Worm (Caenorhabditis elegans): ENCODE results near the gene F09E5.3.

Gene F09E5.3

ce11 chrII:5358137-5358745 is 15.6 kb upstream of the F09E5.3 start, which contains the start of the genes F09E5.11 and bmy-1:
F09E5.11 (minus strand) TSS chrII:5358187.
bmy-1 (plus strand) TSS chrII:5358695.
- TF ChIP-seq pqm-1 (tag; optimal IDR thresholded peaks at IDR 0.05) (no peak), tlp-1 (tag; optimal IDR thresholded peaks at IDR 0.05) (no peak), aly-2 (tag; optimal IDR thresholded peaks at IDR 0.05) (no peak), unc-130 (tag; optimal IDR thresholded peaks at IDR 0.05) (peak; percentile 64), unc-98 (GFP tag; IDR thresholded peaks at IDR 0.05) (peak; percentile 69; the same call in 1 of the 2 replicates), nhr-20 (tag; optimal IDR thresholded peaks at IDR 0.05) (peak; percentile 86), C04F5.9 (tag; optimal IDR thresholded peaks at IDR 0.05) (peak; percentile 60), grh-1 (GFP tag; IDR thresholded peaks at IDR 0.05) (peak; percentile 66), mab-9 (GFP tag; IDR thresholded peaks at IDR 0.05) (peak; percentile 53), xbp-1 (tag; optimal IDR thresholded peaks at IDR 0.05) (peak; percentile 85), fos-1 (tag; optimal IDR thresholded peaks at IDR 0.05) (peak; percentile 45), lir-3 (tag; optimal IDR thresholded peaks at IDR 0.05; ENCODE audit: poor library complexity) (peak; percentile 95), unc-86 (tag; optimal IDR thresholded peaks at IDR 0.05) (peak; percentile 85), lin-13 (GFP tag; optimal IDR thresholded peaks at IDR 0.05) (peak; percentile 86), nhr-19 (GFP tag; conservative IDR thresholded peaks at IDR 0.05) (peak; percentile 85), ztf-11 (tag; optimal IDR thresholded peaks at IDR 0.05) (peak in 1 of 2 experiments; percentile 92), C16A3.4 (tag; optimal IDR thresholded peaks at IDR 0.05) (peak; percentile 89), nhr-84 (tag; optimal IDR thresholded peaks at IDR 0.05) (no peak), swsn-7 (tag; optimal IDR thresholded peaks at IDR 0.05) (peak; percentile 86), nhr-76 (tag; optimal IDR thresholded peaks at IDR 0.05) (no peak), egl-13 (tag; optimal IDR thresholded peaks at IDR 0.05) (peak; percentile 87), nhr-11 (tag; optimal IDR thresholded peaks at IDR 0.05) (peak; percentile 16), ets-5 (GFP tag; IDR thresholded peaks at IDR 0.05) (no peak), dpl-1 (GFP tag; optimal IDR thresholded peaks at IDR 0.05) (peak; percentile 61 to 76 (median 74)), nhr-90 (tag; optimal IDR thresholded peaks at IDR 0.05; ENCODE audit: poor library complexity) (peak; percentile 82), tbx-2 (tag; optimal IDR thresholded peaks at IDR 0.05) (peak; percentile 91), ceh-88 (GFP tag; IDR thresholded peaks at IDR 0.05) (peak; percentile 63; the same call in 1 of the 2 replicates), ztf-4 (tag; optimal IDR thresholded peaks at IDR 0.05) (no peak), blmp-1 (tag; optimal IDR thresholded peaks at IDR 0.05) (peak; percentile 1), egl-27 (tag; optimal IDR thresholded peaks at IDR 0.05) (no peak), hlh-17 (GFP tag; optimal IDR thresholded peaks at IDR 0.05; ENCODE audit: borderline replicate concordance) (no peak), fkh-8 (tag; optimal IDR thresholded peaks at IDR 0.05) (peak; percentile 92), ceh-63 (GFP tag; optimal IDR thresholded peaks at IDR 0.05) (no peak), lin-15B (tag; optimal IDR thresholded peaks at IDR 0.05) (peak; percentile 88), ceh-90 (tag; optimal IDR thresholded peaks at IDR 0.05) (peak; percentile 85), nhr-77 (tag; optimal IDR thresholded peaks at IDR 0.05) (peak; percentile 70), nhr-85 (tag) (peak; percentile 91), lsy-2 (tag; optimal IDR thresholded peaks at IDR 0.05) (peak; percentile 80 to 81), lin-14 (GFP tag; optimal IDR thresholded peaks at IDR 0.05) (peak; percentile 91), rnt-1 (tag; optimal IDR thresholded peaks at IDR 0.05) (peak; percentile 99), skn-1 (tag; optimal IDR thresholded peaks at IDR 0.05) (peak; percentile 84), aha-1 (tag; optimal IDR thresholded peaks at IDR 0.05) (no peak), mef-2 (tag; optimal IDR thresholded peaks at IDR 0.05) (no peak), sox-4 (tag; optimal IDR thresholded peaks at IDR 0.05) (peak; percentile 66), ceh-82 (tag; optimal IDR thresholded peaks at IDR 0.05) (peak; percentile 81 to 84 (median 82)), lin-39 (tag; optimal IDR thresholded peaks at IDR 0.05) (peak; percentile 55), pax-3 (tag; optimal IDR thresholded peaks at IDR 0.05) (peak; percentile 84), elt-3 (tag; optimal IDR thresholded peaks at IDR 0.05) (peak in 2 of 6 experiments; percentile 16 to 29), unc-30 (tag; optimal IDR thresholded peaks at IDR 0.05) (no peak), ceh-8 (GFP tag; optimal IDR thresholded peaks at IDR 0.05) (peak; percentile 67), ces-1 (GFP tag; optimal IDR thresholded peaks at IDR 0.05) (no peak), irx-1 (tag; optimal IDR thresholded peaks at IDR 0.05) (peak; percentile 84)
